Worm (Caenorhabditis elegans) whole organism, L4 larva: Measurements from ENCODE around the gene chhy-1.

ENCODE experiments used
- Y48G9A.11 ChIP-seq: fragments of 200-800 bp; sonication (Bioruptor generic); IDR thresholded peaks from 2 replicates; pipeline ENCODE4 v1.3.6; 2022; ENCODE audit warnings: missing genetic modification reagents, missing genetic modification characterization, missing compliant biosample characterization
- fos-1 ChIP-seq: fragments of 150-350 bp; optimal IDR thresholded peaks from 2 replicates; lab custom pipeline; 2014; ENCODE audit warnings: missing biosample characterization, missing genetic modification characterization
- hlh-30 ChIP-seq: sonication (generic microtip); optimal IDR thresholded peaks from 2 replicates; lab custom pipeline; 2017; ENCODE audit warnings: antibody characterized with exemption, mild to moderate bottlenecking, missing genetic modification characterization, missing compliant biosample characterization; ENCODE audit not compliant: insufficient read depth
- lir-3 ChIP-seq: sonication (generic microtip); optimal IDR thresholded peaks from 2 replicates; lab custom pipeline; 2016; ENCODE audit warnings: mild to moderate bottlenecking, missing genetic modification characterization, missing compliant biosample characterization
- mxl-3 ChIP-seq: fragments of 200-800 bp; sonication (Bioruptor generic); optimal IDR thresholded peaks from 2 replicates; lab custom pipeline; 2018; ENCODE audit warnings: mild to moderate bottlenecking, missing genetic modification characterization, missing compliant biosample characterization
- saeg-2 ChIP-seq: fragments of 200-800 bp; sonication (Bioruptor generic); IDR thresholded peaks from 2 replicates; pipeline ENCODE4 v1.3.6; 2022; ENCODE audit warnings: missing genetic modification reagents, missing genetic modification characterization, missing compliant biosample characterization
- zip-2 ChIP-seq: fragments of 150-350 bp; optimal IDR thresholded peaks from 2 replicates; lab custom pipeline; 2014; ENCODE audit warnings: missing biosample characterization, missing genetic modification characterization

DNA sequence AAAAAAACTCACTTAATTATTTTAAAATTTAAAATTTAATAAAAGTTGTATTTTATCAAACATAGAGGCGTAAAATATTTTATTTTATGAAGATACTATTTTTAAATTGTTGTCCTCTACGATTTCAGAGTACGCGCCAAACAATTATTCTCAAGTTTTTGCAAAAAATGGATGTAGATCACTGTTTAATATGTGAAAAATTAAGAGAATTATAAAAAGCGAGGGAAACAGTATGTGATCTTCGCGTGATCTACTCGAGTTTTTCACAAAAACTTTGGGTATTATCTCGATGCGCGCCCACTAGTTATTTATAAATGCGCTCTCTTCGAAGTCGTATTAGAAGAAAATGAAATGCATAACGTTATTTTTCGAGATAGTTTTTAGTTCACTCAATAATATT is 31.4 kb upstream of the chhy-1 start:
- no peak for TF ChIP-seq hlh-30
- no peak for TF ChIP-seq Y48G9A.11 (GFP tag; lab: Robert Waterston, UW)
- TF ChIP-seq fos-1 (tag; lab: Kevin White, UChicago): no peak
- no peak for TF ChIP-seq zip-2
- no peak for TF ChIP-seq lir-3 (tag; lab: Kevin White, UChicago)
- no peak for TF ChIP-seq mxl-3 (GFP tag; lab: Kevin White, UChicago)
- TF ChIP-seq saeg-2 (GFP tag; lab: Robert Waterston, UW): no peak
